Worm (Caenorhabditis elegans) whole organism, L4 larva: ENCODE results near the gene H11E01.3.

Source experiments
- F26F4.8 ChIP-seq: fragments of 200-800 bp; sonication (Bioruptor generic); conservative IDR thresholded peaks from 2 replicates; pipeline ENCODE4 v1.3.6; 2022; ENCODE audit warnings: missing genetic modification characterization, missing compliant biosample characterization
- F49E8.2 ChIP-seq: sonication (generic microtip); optimal IDR thresholded peaks from 2 replicates; lab custom pipeline; 2016; ENCODE audit warnings: missing compliant biosample characterization, mild to moderate bottlenecking, missing genetic modification characterization, borderline replicate concordance
- R02D3.7 ChIP-seq: fragments of 150-350 bp; sonication (generic microtip); optimal IDR thresholded peaks from 3 replicates; lab custom pipeline; 2014; ENCODE audit warnings: missing biosample characterization, missing genetic modification characterization
- ZK337.2 ChIP-seq: fragments of 200-800 bp; sonication (Bioruptor generic); IDR thresholded peaks from 2 replicates; pipeline ENCODE4 v1.3.6; 2022; ENCODE audit warnings: missing genetic modification reagents, missing genetic modification characterization, missing compliant biosample characterization
- aha-1 ChIP-seq: fragments of 150-350 bp; peaks from one replicate; lab custom pipeline; 2014; ENCODE audit warnings: missing biosample characterization, missing genetic modification characterization
- ama-1 ChIP-seq: fragments of 150-350 bp; optimal IDR thresholded peaks from 2 replicates; lab custom pipeline; 2014; ENCODE audit warnings: inconsistent platforms, mixed read lengths
- ces-1 ChIP-seq: fragments of 150-350 bp; sonication (generic microtip); optimal IDR thresholded peaks from 4 replicates; lab custom pipeline; 2014; ENCODE audit warnings: missing biosample characterization, missing genetic modification reagents, missing genetic modification characterization
- ctbp-1 ChIP-seq: fragments of 200-800 bp; sonication (Bioruptor generic); IDR thresholded peaks from 2 replicates; pipeline ENCODE4 v1.3.6; 2022; ENCODE audit warnings: missing genetic modification reagents, missing genetic modification characterization, missing compliant biosample characterization
- dmd-8 ChIP-seq: fragments of 200-800 bp; sonication (Bioruptor generic); IDR thresholded peaks from 2 replicates; pipeline ENCODE4 v1.3.6; 2022; ENCODE audit warnings: missing genetic modification characterization, missing compliant biosample characterization
- dmd-9 ChIP-seq: fragments of 200-800 bp; sonication (Bioruptor generic); IDR thresholded peaks from 2 replicates; pipeline ENCODE4 v1.3.6; 2022; ENCODE audit warnings: missing genetic modification reagents, missing genetic modification characterization, missing compliant biosample characterization
- duxl-1 ChIP-seq: sonication (generic microtip); optimal IDR thresholded peaks from 2 replicates; lab custom pipeline; 2016; ENCODE audit warnings: mild to moderate bottlenecking, missing genetic modification characterization, moderate library complexity, missing compliant biosample characterization; ENCODE audit not compliant: poor library complexity
- dve-1 ChIP-seq: sonication (generic microtip); optimal IDR thresholded peaks from 2 replicates; lab custom pipeline; 2017; ENCODE audit warnings: antibody characterized with exemption, mild to moderate bottlenecking, missing genetic modification characterization, missing compliant biosample characterization; ENCODE audit not compliant: insufficient read depth
- fos-1 ChIP-seq: fragments of 150-350 bp; optimal IDR thresholded peaks from 2 replicates; lab custom pipeline; 2014; ENCODE audit warnings: missing biosample characterization, missing genetic modification characterization
- hif-1 ChIP-seq, 2 experiments: sonication (generic microtip); optimal IDR thresholded peaks; 2 replicates each; lab custom pipeline; 2016 to 2017; ENCODE audit warnings: missing compliant biosample characterization in 2 of 2, missing genetic modification characterization in 2 of 2, missing genetic modification reagents in 2 of 2, missing genotype in 2 of 2, mild to moderate bottlenecking in 1 of 2
- hmg-1.1 ChIP-seq: fragments of 200-800 bp; sonication (Bioruptor generic); IDR thresholded peaks from 2 replicates; pipeline ENCODE4 v1.3.6; 2022; ENCODE audit warnings: missing genetic modification reagents, missing genetic modification characterization, missing compliant biosample characterization
- jun-1 ChIP-seq: fragments of 150-350 bp; optimal IDR thresholded peaks from 2 replicates; lab custom pipeline; 2014; ENCODE audit warnings: missing biosample characterization, missing genetic modification reagents, missing genetic modification characterization
- lsy-2 ChIP-seq, 2 experiments: fragments of 150-350 bp in 1 of 2; sonication (generic microtip) in 1 of 2; optimal IDR thresholded peaks; 2 replicates each; lab custom pipeline; 2014 to 2017; ENCODE audit warnings: missing biosample characterization in 2 of 2, missing genetic modification characterization in 2 of 2
- madf-5 ChIP-seq, 2 experiments: fragments of 200-800 bp; sonication (Bioruptor generic); IDR thresholded peaks; 2 replicates each; pipeline ENCODE4 v1.3.6; 2022; ENCODE audit warnings: missing compliant biosample characterization in 2 of 2, missing genetic modification characterization in 2 of 2
- mep-1 ChIP-seq: fragments of 150-350 bp; sonication (generic microtip); optimal IDR thresholded peaks from 3 replicates; lab custom pipeline; 2014; ENCODE audit warnings: missing biosample characterization, missing genetic modification characterization
- mes-2 ChIP-seq: sonication (generic microtip); optimal IDR thresholded peaks from 2 replicates; lab custom pipeline; 2016; ENCODE audit warnings: missing genotype, mild to moderate bottlenecking, missing genetic modification characterization, missing compliant biosample characterization; ENCODE audit not compliant: poor library complexity, severe bottlenecking
- mxl-2 ChIP-seq: fragments of 200-800 bp; sonication (Bioruptor generic); conservative IDR thresholded peaks from 2 replicates; pipeline ENCODE4 v1.3.6; 2022; ENCODE audit warnings: missing genetic modification reagents, missing genetic modification characterization, missing compliant biosample characterization
- nhr-111 ChIP-seq: fragments of 200-800 bp; sonication (Bioruptor generic); optimal IDR thresholded peaks from 2 replicates; lab custom pipeline; 2018; ENCODE audit warnings: mild to moderate bottlenecking, missing genetic modification characterization, missing compliant biosample characterization
- nhr-25 ChIP-seq: sonication (generic microtip); optimal IDR thresholded peaks from 2 replicates; lab custom pipeline; 2017; ENCODE audit warnings: missing genetic modification characterization, mild to moderate bottlenecking, missing compliant biosample characterization, antibody characterized with exemption, moderate library complexity, borderline replicate concordance; ENCODE audit not compliant: insufficient read depth
- nhr-41 ChIP-seq: fragments of 200-800 bp; sonication (Bioruptor generic); IDR thresholded peaks from 2 replicates; pipeline ENCODE4 v1.3.6; 2022; ENCODE audit warnings: missing genetic modification reagents, missing genetic modification characterization, missing compliant biosample characterization
- nhr-77 ChIP-seq: fragments of 150-350 bp; optimal IDR thresholded peaks from 2 replicates; lab custom pipeline; 2014; ENCODE audit warnings: missing biosample characterization, missing genetic modification characterization
- pha-4 ChIP-seq, 2 experiments: fragments of 150-350 bp in 1 of 2; fragments of 200-800 bp in 1 of 2; sonication (Bioruptor generic) in 1 of 2; IDR thresholded peaks in 1 of 2; optimal IDR thresholded peaks in 1 of 2; 2 replicates each; pipeline versions ENCODE4 v1.3.6 to Lab custom; 2014 to 2022; ENCODE audit warnings: missing genetic modification characterization in 2 of 2, missing genetic modification reagents in 2 of 2, missing biosample characterization in 1 of 2, missing compliant biosample characterization in 1 of 2
- pqm-1 ChIP-seq: sonication (generic microtip); optimal IDR thresholded peaks from 2 replicates; lab custom pipeline; 2017; ENCODE audit warnings: missing biosample characterization, missing genetic modification characterization
- rbr-2 ChIP-seq: sonication (generic microtip); optimal IDR thresholded peaks from 2 replicates; lab custom pipeline; 2016; ENCODE audit warnings: missing genotype, missing genetic modification characterization, missing compliant biosample characterization
- saeg-2 ChIP-seq: fragments of 200-800 bp; sonication (Bioruptor generic); IDR thresholded peaks from 2 replicates; pipeline ENCODE4 v1.3.6; 2022; ENCODE audit warnings: missing genetic modification reagents, missing genetic modification characterization, missing compliant biosample characterization
- sdz-12 ChIP-seq: fragments of 200-800 bp; sonication (Bioruptor generic); optimal IDR thresholded peaks from 2 replicates; lab custom pipeline; 2018; ENCODE audit warnings: mild to moderate bottlenecking, missing genetic modification characterization, missing compliant biosample characterization
- set-16 ChIP-seq: fragments of 200-800 bp; sonication (Bioruptor generic); IDR thresholded peaks from 2 replicates; pipeline ENCODE4 v1.3.6; 2022; ENCODE audit warnings: missing genetic modification reagents, missing genetic modification characterization, missing compliant biosample characterization
- snpc-4 ChIP-seq: fragments of 150-350 bp; optimal IDR thresholded peaks from 2 replicates; lab custom pipeline; 2014; ENCODE audit warnings: missing biosample characterization, missing genetic modification characterization
- unc-62 ChIP-seq, 3 experiments: fragments of 150-350 bp in 1 of 3; sonication (generic microtip); optimal IDR thresholded peaks in 2 of 3; peaks in 1 of 3; 1 replicate in 1 of 3; 2 replicates in 2 of 3; lab custom pipeline; 2014 to 2017; ENCODE audit warnings: missing biosample characterization in 3 of 3, missing genetic modification characterization in 3 of 3, missing genetic modification reagents in 3 of 3, missing genotype in 1 of 3
- vab-7 ChIP-seq: fragments of 200-800 bp; sonication (Bioruptor generic); IDR thresholded peaks from 2 replicates; pipeline ENCODE4 v1.3.6; 2022; ENCODE audit warnings: missing genetic modification reagents, missing genetic modification characterization, missing compliant biosample characterization
- zag-1 ChIP-seq: fragments of 150-350 bp; optimal IDR thresholded peaks from 2 replicates; lab custom pipeline; 2014; ENCODE audit warnings: missing biosample characterization, missing genetic modification characterization
- zip-2 ChIP-seq: fragments of 150-350 bp; optimal IDR thresholded peaks from 2 replicates; lab custom pipeline; 2014; ENCODE audit warnings: missing biosample characterization, missing genetic modification characterization

Gene H11E01.3

ce11 chrX:1598061-1598690 lies 6.5 kb upstream of the H11E01.3 start:
- TF ChIP-seq jun-1 (tag; lab: Kevin White, UChicago) = no peak
- no peak for TF ChIP-seq R02D3.7 (tag; lab: Kevin White, UChicago)
- TF ChIP-seq ctbp-1 (GFP tag; lab: Robert Waterston, UW) = no peak
- TF ChIP-seq fos-1 = no peak
- no peak for TF ChIP-seq sdz-12 (GFP tag; lab: Kevin White, UChicago)
- TF ChIP-seq F26F4.8 (GFP tag; lab: Robert Waterston, UW) = no peak
- no peak for TF ChIP-seq saeg-2 (GFP tag; lab: Robert Waterston, UW)
- TF ChIP-seq set-16 (GFP tag; lab: Robert Waterston, UW) = no peak; the same call in none of the 2 replicates
- no peak for TF ChIP-seq aha-1
- TF ChIP-seq ces-1 (GFP tag; lab: Kevin White, UChicago) = no peak
- TF ChIP-seq zip-2 (tag; lab: Kevin White, UChicago) = no peak
- no peak for TF ChIP-seq dmd-9 (GFP tag; lab: Robert Waterston, UW)
- no peak for TF ChIP-seq mxl-2 (GFP tag; lab: Robert Waterston, UW)
- TF ChIP-seq mep-1 (tag; lab: Kevin White, UChicago) = no peak
- TF ChIP-seq mes-2 (tag; lab: Kevin White, UChicago) = no peak
- no peak for TF ChIP-seq dve-1 (tag; lab: Kevin White, UChicago)
- no peak for TF ChIP-seq ama-1 (lab: Kevin White, UChicago)
- TF ChIP-seq ZK337.2 (GFP tag; lab: Robert Waterston, UW) = no peak

ce11 chrX:1599294-1599693 lies 5.4 kb upstream of the H11E01.3 start:
- TF ChIP-seq madf-5 (GFP tag; IDR thresholded peaks at IDR 0.05; lab: Robert Waterston, UW) (no peak), ces-1 (GFP tag; lab: Kevin White, UChicago) (peak; percentile 31), hmg-1.1 (GFP tag; lab: Robert Waterston, UW) (0 out of 2 replicates have a peak, but pooled peaks have one; percentile 36), rbr-2 (tag; lab: Kevin White, UChicago) (peak; percentile 11), nhr-41 (GFP tag; lab: Robert Waterston, UW) (no peak), duxl-1 (tag; lab: Kevin White, UChicago) (no peak), set-16 (GFP tag; lab: Robert Waterston, UW) (peak; percentile 12; the same call in 1 of the 2 replicates), aha-1 (peak; percentile 42), hif-1 (tag; optimal IDR thresholded peaks at IDR 0.05; lab: Kevin White, UChicago) (no peak), lsy-2 (tag; optimal IDR thresholded peaks at IDR 0.05; lab: Kevin White, UChicago) (no peak), F26F4.8 (GFP tag; lab: Robert Waterston, UW) (no peak), F49E8.2 (no peak)

ce11 chrX:1601563-1601962 lies 3.1 kb upstream of the H11E01.3 start:
- TF ChIP-seq ces-1 (GFP tag; lab: Kevin White, UChicago) = peak; percentile 35
- TF ChIP-seq zag-1 (tag; lab: Kevin White, UChicago) = no peak
- TF ChIP-seq unc-62 (GFP tag; optimal IDR thresholded peaks at IDR 0.05 in 1 of 2; lab: Kevin White, UChicago) = peak in 1 of 2 experiments; percentile 52
- no peak for TF ChIP-seq unc-62 (tag; optimal IDR thresholded peaks at IDR 0.05; lab: Kevin White, UChicago)

ce11 chrX:1602548-1602947 lies 2.2 kb upstream of the H11E01.3 start:
- TF ChIP-seq set-16 (GFP tag; lab: Robert Waterston, UW) (0 out of 2 replicates have a peak, but pooled peaks have one; percentile 3), ZK337.2 (GFP tag; lab: Robert Waterston, UW) (no peak), nhr-111 (GFP tag; lab: Kevin White, UChicago) (peak; percentile 1), pqm-1 (tag; lab: Kevin White, UChicago) (no peak)

ce11 chrX:1603027-1603426 lies 1.7 kb upstream of the H11E01.3 start:
- TF ChIP-seq nhr-111 (GFP tag; lab: Kevin White, UChicago) (no peak), hmg-1.1 (GFP tag; lab: Robert Waterston, UW) (no peak), set-16 (GFP tag; lab: Robert Waterston, UW) (peak; percentile 84), dve-1 (tag; lab: Kevin White, UChicago) (no peak), nhr-77 (tag; lab: Kevin White, UChicago) (no peak), ZK337.2 (GFP tag; lab: Robert Waterston, UW) (no peak), vab-7 (GFP tag; lab: Robert Waterston, UW) (no peak), dmd-8 (no peak), snpc-4 (tag; lab: Kevin White, UChicago) (no peak), nhr-25 (tag; lab: Kevin White, UChicago) (no peak), pha-4 (GFP tag; IDR thresholded peaks at IDR 0.05; lab: Robert Waterston, UW) (peak; percentile 25; the same call in 1 of the 2 replicates), pha-4 (tag; optimal IDR thresholded peaks at IDR 0.05; lab: Kevin White, UChicago) (no peak)
- TF ChIP-seq, all 104 proteins: peak for 2
